Fruit fly (Drosophila melanogaster): ENCODE data around the gene CG12496.

Gene CG12496

dm6 chrX:2410805-2411204 lies at the start of gene CG12496:
CG12496 (minus strand) TSS chrX:2410901.
- TF ChIP-seq CG17801 (GFP tag; optimal IDR thresholded peaks at IDR 0.05; ENCODE audit: partially characterized antibody) = no peak

DNA sequence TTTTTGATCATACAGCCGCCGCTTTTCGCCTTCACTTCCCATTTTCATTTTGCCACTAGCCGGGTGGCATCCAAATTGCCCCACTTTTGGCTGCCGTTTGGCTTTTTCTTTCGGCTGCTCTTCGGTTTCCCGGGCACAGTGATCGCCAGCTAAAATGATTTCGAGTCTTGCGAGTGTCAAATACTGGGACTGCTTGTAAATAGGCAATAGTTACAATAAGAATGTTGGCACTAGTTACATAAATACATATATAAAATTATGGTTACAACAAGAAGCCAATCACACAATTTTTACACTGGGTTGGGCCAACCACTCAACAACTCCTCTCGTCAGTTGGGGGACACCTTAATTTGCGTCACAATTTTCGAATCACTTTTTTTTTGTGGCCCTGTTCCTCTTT lies 49.1 kb upstream of the CG12496 start:
- no peak for TF ChIP-seq CG17801 (GFP tag; optimal IDR thresholded peaks at IDR 0.05; ENCODE audit: partially characterized antibody)

- no peak for TF ChIP-seq CG17801 (GFP tag; optimal IDR thresholded peaks at IDR 0.05; ENCODE audit: partially characterized antibody)
These were observed 47.3 kb upstream of the CG12496 start for dm6 chrX:2457863-2458458.

- TF ChIP-seq CG17801 (GFP tag; optimal IDR thresholded peaks at IDR 0.05; ENCODE audit: partially characterized antibody) = no peak
These were observed 44.9 kb upstream of the CG12496 start for dm6 chrX:2455337-2456246.

DNA sequence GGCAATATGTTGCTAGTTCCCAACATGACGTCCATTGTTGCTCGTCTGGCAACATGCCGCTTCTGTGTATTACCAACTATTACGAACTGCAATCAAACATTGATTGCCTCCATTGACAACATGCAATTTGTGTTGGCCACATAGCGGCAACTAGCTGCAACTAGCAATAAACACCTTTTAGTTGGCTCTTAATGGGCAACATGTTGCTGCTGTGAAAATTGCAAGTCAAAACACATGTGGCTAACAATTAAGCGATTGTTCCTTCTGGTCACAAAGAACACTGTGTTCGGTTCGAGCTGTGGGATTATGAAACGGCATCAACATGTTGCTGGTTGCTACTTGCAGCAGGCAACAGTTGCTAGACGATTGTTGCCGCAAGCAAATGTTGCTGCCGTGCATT lies 43.1 kb upstream of the CG12496 start:
- TF ChIP-seq CG17801 (GFP tag; optimal IDR thresholded peaks at IDR 0.05; ENCODE audit: partially characterized antibody) = no peak

DNA sequence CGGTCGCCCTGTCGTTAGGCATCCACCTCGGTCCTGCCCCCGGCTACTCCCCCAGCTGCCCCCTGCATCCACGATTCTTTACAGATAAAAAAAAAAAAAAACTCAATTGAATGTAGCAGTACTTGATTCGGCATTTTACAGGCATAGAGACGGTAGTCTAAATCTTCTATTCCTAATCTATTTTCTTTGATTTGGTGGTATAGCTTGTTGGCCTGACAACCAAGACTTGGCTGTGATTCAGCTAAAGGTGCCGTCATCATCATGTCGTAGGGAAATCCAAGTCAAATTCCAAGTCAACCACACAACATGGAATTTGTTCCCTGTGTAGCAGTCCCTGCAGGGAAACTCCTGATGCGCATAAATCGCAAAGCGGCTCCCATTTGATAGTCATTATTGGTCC lies 42.0 kb upstream of the CG12496 start:
- TF ChIP-seq CG17801 (GFP tag; optimal IDR thresholded peaks at IDR 0.05; ENCODE audit: partially characterized antibody) = no peak

- TF ChIP-seq CG17801 (GFP tag; optimal IDR thresholded peaks at IDR 0.05; ENCODE audit: partially characterized antibody) = peak; percentile 36
These were observed 37.1 kb upstream of the CG12496 start, which contains the start of gene z for dm6 chrX:2447750-2448299. z (plus strand) TSS chrX:2447769.

DNA sequence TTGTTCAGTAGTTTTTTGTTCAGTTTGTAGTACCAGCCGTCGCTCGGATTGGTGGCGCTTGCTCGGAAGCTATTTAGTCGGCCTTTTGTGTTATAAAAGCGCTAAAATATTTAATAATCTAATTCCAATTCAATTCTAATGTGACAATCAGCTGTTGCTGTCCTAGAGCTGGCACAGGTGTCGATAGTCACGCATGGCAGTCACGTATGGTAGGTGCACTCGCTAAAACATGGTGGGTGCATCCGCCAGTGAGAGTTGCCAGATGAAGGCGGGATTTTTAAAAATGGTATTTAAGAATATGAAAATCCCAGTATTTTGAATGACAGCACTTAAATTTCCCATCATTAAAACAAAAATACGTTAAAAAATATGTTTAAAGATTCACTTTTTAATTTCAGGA lies 33.1 kb upstream of the CG12496 start, which contains the start of gene tko:
TSS of gene tko (minus strand) at position 179 of the 400 bp plus-strand sequence.
- peak; percentile 46 for TF ChIP-seq CG17801 (GFP tag; optimal IDR thresholded peaks at IDR 0.05; ENCODE audit: partially characterized antibody)

DNA sequence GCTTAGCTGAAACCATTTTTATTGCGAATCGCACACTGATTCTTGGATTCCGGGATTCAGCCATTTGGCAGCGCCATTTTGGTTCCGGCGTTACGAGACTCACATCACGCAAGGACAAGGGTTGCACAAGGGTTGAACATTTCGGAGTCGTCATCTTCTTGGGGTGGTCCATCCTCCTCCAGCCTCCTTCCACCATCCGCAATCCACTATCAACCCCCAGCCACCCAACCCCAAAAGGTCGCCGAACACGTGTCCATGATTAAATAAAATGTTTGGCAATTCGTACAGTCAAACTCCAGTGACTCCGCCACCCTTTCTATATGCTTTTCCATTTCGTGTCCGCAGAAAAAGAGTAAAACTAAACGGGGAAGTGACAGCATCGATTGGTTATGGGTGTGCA lies 29.5 kb upstream of the CG12496 start:
- no peak for TF ChIP-seq CG17801 (GFP tag; optimal IDR thresholded peaks at IDR 0.05; ENCODE audit: partially characterized antibody)

DNA sequence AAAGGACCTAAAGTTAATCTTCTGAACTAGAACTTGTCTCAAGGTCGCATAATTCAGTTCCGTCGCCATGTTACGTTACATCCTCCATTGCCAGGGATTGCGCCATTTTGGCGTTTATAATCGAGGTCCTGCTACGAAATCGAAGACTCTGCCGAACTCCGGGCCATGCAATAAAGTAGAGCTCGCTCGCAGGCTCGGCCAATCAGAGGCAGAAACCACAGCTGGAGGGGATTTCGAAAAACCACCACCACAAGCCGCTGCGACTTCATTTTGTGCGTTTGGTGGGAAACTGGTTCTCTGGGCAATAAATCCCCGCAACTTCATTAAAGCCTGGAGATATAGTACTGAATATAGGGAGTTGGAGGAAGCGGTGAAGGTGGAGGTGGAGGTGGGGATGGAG lies 24.2 kb upstream of the CG12496 start:
- TF ChIP-seq CG17801 (GFP tag; optimal IDR thresholded peaks at IDR 0.05; ENCODE audit: partially characterized antibody) = no peak

dm6 chrX:2428903-2429302 lies 18.2 kb upstream of the CG12496 start, which contains the start of gene gt:
gt (minus strand) TSS chrX:2428967.
- no peak for TF ChIP-seq CG17801 (GFP tag; optimal IDR thresholded peaks at IDR 0.05; ENCODE audit: partially characterized antibody)

- no peak for TF ChIP-seq CG17801 (GFP tag; optimal IDR thresholded peaks at IDR 0.05; ENCODE audit: partially characterized antibody)
These were observed 15.1 kb upstream of the CG12496 start, which contains the start of gene CG32797 for dm6 chrX:2425755-2426154. CG32797 (minus strand) TSS chrX:2425855.

- no peak for TF ChIP-seq CG17801 (GFP tag; optimal IDR thresholded peaks at IDR 0.05; ENCODE audit: partially characterized antibody)
These were observed 8.8 kb upstream of the CG12496 start for dm6 chrX:2419518-2419917.

DNA sequence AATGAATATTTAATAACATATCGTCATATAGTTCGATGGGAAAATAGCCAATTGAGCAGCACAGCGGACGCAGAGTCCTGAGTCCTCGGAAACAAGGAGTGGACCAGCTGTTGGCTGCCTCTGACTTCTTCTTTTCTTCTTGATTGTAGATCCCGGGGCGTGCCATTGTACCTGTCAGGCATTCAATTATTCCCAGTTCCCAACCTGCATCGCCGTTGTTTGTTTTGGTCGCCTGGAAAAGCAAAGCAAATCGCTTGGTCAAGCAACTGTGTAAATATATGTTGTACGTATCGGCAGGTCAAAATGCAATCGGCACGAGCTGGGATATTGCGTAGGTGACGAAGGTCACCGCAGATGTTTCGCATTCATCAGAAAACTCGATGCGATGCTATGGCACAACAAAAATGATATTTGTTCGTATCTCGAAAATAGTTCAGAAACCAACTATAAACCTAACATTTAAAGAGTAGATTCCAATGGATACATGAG lies 2.0 kb downstream of the CG12496 start:
- TF ChIP-seq CG17801 (GFP tag; optimal IDR thresholded peaks at IDR 0.05; ENCODE audit: partially characterized antibody) = no peak

- no peak for TF ChIP-seq CG17801 (GFP tag; optimal IDR thresholded peaks at IDR 0.05; ENCODE audit: partially characterized antibody)
These were observed 11.3 kb downstream of the CG12496 start for dm6 chrX:2399438-2399837.

Data from ovary, adult (tissue).